Fruit fly (Drosophila melanogaster): ENCODE measurements around the gene bel.

dm6 chr3R:8694110-8694826 lies 33.7 kb upstream of the bel start:
- TF ChIP-seq gcm2 (GFP tag; optimal IDR thresholded peaks at IDR 0.05) (no peak), sr (GFP tag; IDR thresholded peaks at IDR 0.05) (no peak), dati (GFP tag; IDR thresholded peaks at IDR 0.05) (no peak), ind (GFP tag; optimal IDR thresholded peaks at IDR 0.05) (no peak), CG13624 (GFP tag; optimal IDR thresholded peaks at IDR 0.05) (no peak), grau (tag; optimal IDR thresholded peaks at IDR 0.05) (no peak), Dll (GFP tag; IDR thresholded peaks at IDR 0.05; ENCODE audit: partially characterized antibody) (no peak), lola (GFP tag; optimal IDR thresholded peaks at IDR 0.05) (no peak)
